Worm (Caenorhabditis elegans) whole organism, L4 larva: ENCODE data around the gene tag-250.

Source experiments
- ceh-62 ChIP-seq: sonication (generic microtip); optimal IDR thresholded peaks from 2 replicates; lab custom pipeline; 2017; ENCODE audit warnings: missing biosample characterization, missing genetic modification characterization
- dpl-1 ChIP-seq: fragments of 150-350 bp; optimal IDR thresholded peaks from 2 replicates; lab custom pipeline; 2014; ENCODE audit warnings: missing biosample characterization, missing genetic modification reagents, missing genetic modification characterization
- lim-7 ChIP-seq: fragments of 200-800 bp; sonication (Bioruptor generic); IDR thresholded peaks from 2 replicates; pipeline ENCODE4 v1.3.6; 2022; ENCODE audit warnings: missing genetic modification characterization, missing compliant biosample characterization
- lin-15B ChIP-seq: fragments of 150-350 bp; sonication (generic microtip); optimal IDR thresholded peaks from 3 replicates; lab custom pipeline; 2014; ENCODE audit warnings: missing biosample characterization, missing genetic modification characterization
- lsy-2 ChIP-seq, 2 experiments: fragments of 150-350 bp in 1 of 2; sonication (generic microtip) in 1 of 2; optimal IDR thresholded peaks; 2 replicates each; lab custom pipeline; 2014 to 2017; ENCODE audit warnings: missing biosample characterization in 2 of 2, missing genetic modification characterization in 2 of 2
- madf-9 ChIP-seq: fragments of 200-800 bp; sonication (Bioruptor generic); conservative IDR thresholded peaks from 2 replicates; pipeline ENCODE4 v1.3.6; 2022; ENCODE audit warnings: missing genetic modification reagents, missing genetic modification characterization, missing compliant biosample characterization
- nhr-11 ChIP-seq: fragments of 150-350 bp; optimal IDR thresholded peaks from 2 replicates; lab custom pipeline; 2014; ENCODE audit warnings: missing biosample characterization, missing genetic modification characterization
- saeg-2 ChIP-seq: fragments of 200-800 bp; sonication (Bioruptor generic); IDR thresholded peaks from 2 replicates; pipeline ENCODE4 v1.3.6; 2022; ENCODE audit warnings: missing genetic modification reagents, missing genetic modification characterization, missing compliant biosample characterization
- sdz-12 ChIP-seq: fragments of 200-800 bp; sonication (Bioruptor generic); optimal IDR thresholded peaks from 2 replicates; lab custom pipeline; 2018; ENCODE audit warnings: mild to moderate bottlenecking, missing genetic modification characterization, missing compliant biosample characterization
- spr-1 ChIP-seq: sonication (generic microtip); optimal IDR thresholded peaks from 2 replicates; lab custom pipeline; 2016; ENCODE audit warnings: mild to moderate bottlenecking, missing genetic modification characterization, missing compliant biosample characterization
- spr-3 ChIP-seq: fragments of 200-800 bp; sonication (Bioruptor generic); optimal IDR thresholded peaks from 2 replicates; lab custom pipeline; 2018; ENCODE audit warnings: mild to moderate bottlenecking, missing genetic modification characterization, missing compliant biosample characterization

DNA sequence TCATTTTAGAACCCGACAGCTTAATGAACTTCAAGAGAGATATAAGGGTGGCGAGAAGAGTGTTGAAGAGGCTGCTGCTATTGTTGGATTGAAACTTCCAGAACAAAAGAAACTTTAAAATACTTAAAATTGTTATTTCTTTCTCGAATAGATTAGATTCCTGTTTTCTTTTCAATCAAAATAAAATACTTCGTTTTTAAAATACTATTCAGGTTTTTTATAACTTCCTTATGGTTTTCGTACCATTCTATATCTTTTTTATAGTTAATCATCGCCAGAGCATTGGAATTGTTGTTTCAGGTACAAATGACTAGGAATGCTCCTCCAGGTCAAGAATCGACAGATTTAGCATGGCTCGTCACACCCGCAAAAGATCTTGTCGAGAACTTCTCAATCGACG is 16.7 kb upstream of the tag-250 start, which contains the start of gene kle-2:
- TF ChIP-seq lim-7 (no peak), saeg-2 (no peak), lin-15B (tag; lab: Kevin White, UChicago) (no peak), sdz-12 (GFP tag; lab: Kevin White, UChicago) (no peak), spr-3 (no peak), nhr-11 (tag; lab: Kevin White, UChicago) (no peak), lsy-2 (tag; optimal IDR thresholded peaks at IDR 0.05; lab: Kevin White, UChicago) (no peak), madf-9 (GFP tag; lab: Robert Waterston, UW) (no peak), ceh-62 (tag; lab: Kevin White, UChicago) (no peak), dpl-1 (GFP tag; lab: Kevin White, UChicago) (no peak), spr-1 (tag; lab: Kevin White, UChicago) (no peak)
